Fruit fly (Drosophila melanogaster) whole organism, pupa: ENCODE data around the gene Sirt6.
A peak's percentile ranks its signal among the peaks of the same experiment; 100 is the strongest.

Experiments used
- CG10348 ChIP-seq: fragments of 200-800 bp; sonication (Bioruptor generic); IDR thresholded peaks from 2 replicates; pipeline ENCODE4 v1.3.6; 2022; ENCODE audit warnings: missing biosample characterization, missing genetic modification characterization
- CG12605 ChIP-seq: fragments of 200-800 bp; sonication (Bioruptor generic); IDR thresholded peaks from 2 replicates; pipeline ENCODE4 v1.3.6; 2022; ENCODE audit warnings: missing biosample characterization, missing genetic modification characterization
- CG13204 ChIP-seq: fragments of 200-800 bp; sonication (Bioruptor generic); optimal IDR thresholded peaks from 2 replicates; lab custom pipeline; 2018; ENCODE audit warnings: missing biosample characterization, mild to moderate bottlenecking, missing genetic modification characterization, moderate library complexity
- CG14655 ChIP-seq: fragments of 200-800 bp; sonication (Bioruptor generic); optimal IDR thresholded peaks from 3 replicates; lab custom pipeline; 2017; ENCODE audit warnings: mild to moderate bottlenecking, missing biosample characterization, missing genetic modification reagents, missing genetic modification characterization
- CG15710 ChIP-seq: fragments of 200-800 bp; sonication (Bioruptor generic); optimal IDR thresholded peaks from 2 replicates; lab custom pipeline; 2018; ENCODE audit warnings: missing biosample characterization, mild to moderate bottlenecking, missing genetic modification characterization, moderate library complexity
- CG17806 ChIP-seq: fragments of 200-800 bp; sonication (Bioruptor generic); optimal IDR thresholded peaks from 2 replicates; lab custom pipeline; 2018; ENCODE audit warnings: missing biosample characterization, mild to moderate bottlenecking, missing genetic modification characterization, moderate library complexity
- CG32121 ChIP-seq: fragments of 200-800 bp; sonication (Bioruptor generic); IDR thresholded peaks from 2 replicates; pipeline ENCODE4 v1.3.6; 2022; ENCODE audit warnings: missing biosample characterization, missing genetic modification characterization
- CG34367 ChIP-seq: fragments of 200-800 bp; sonication (Bioruptor generic); optimal IDR thresholded peaks from 2 replicates; lab custom pipeline; 2018; ENCODE audit warnings: missing biosample characterization, mild to moderate bottlenecking, missing genetic modification characterization
- CG4496 ChIP-seq: fragments of 200-800 bp; sonication (Bioruptor generic); IDR thresholded peaks from 3 replicates; pipeline ENCODE4 v1.3.6; 2022; ENCODE audit warnings: missing biosample characterization, missing genetic modification characterization
- CG8159 ChIP-seq: fragments of 200-800 bp; sonication (Bioruptor generic); optimal IDR thresholded peaks from 3 replicates; lab custom pipeline; 2018; ENCODE audit warnings: missing biosample characterization, mild to moderate bottlenecking, missing genetic modification characterization, moderate library complexity
- CG8301 ChIP-seq: fragments of 200-800 bp; sonication (Bioruptor generic); optimal IDR thresholded peaks from 2 replicates; lab custom pipeline; 2018; ENCODE audit warnings: missing biosample characterization, mild to moderate bottlenecking, missing genetic modification characterization
- CG9948 ChIP-seq: fragments of 200-800 bp; sonication (Bioruptor generic); optimal IDR thresholded peaks from 2 replicates; lab custom pipeline; 2018; ENCODE audit warnings: missing biosample characterization, mild to moderate bottlenecking, missing genetic modification characterization, moderate library complexity
- D1 ChIP-seq: fragments of 200-800 bp; sonication (Bioruptor generic); optimal IDR thresholded peaks from 2 replicates; lab custom pipeline; 2018; ENCODE audit warnings: missing biosample characterization, mild to moderate bottlenecking, missing genetic modification characterization, moderate library complexity
- EcR ChIP-seq: fragments of 200-800 bp; sonication (Bioruptor generic); optimal IDR thresholded peaks from 3 replicates; lab custom pipeline; 2019; ENCODE audit warnings: missing biosample characterization, missing genetic modification characterization, mild to moderate bottlenecking, moderate library complexity, missing genetic modification reagents
- Ets98B ChIP-seq: fragments of 200-800 bp; sonication (Bioruptor generic); IDR thresholded peaks from 2 replicates; pipeline ENCODE4 v1.3.6; 2022; ENCODE audit warnings: missing biosample characterization, missing genetic modification characterization
- Pif1A ChIP-seq: fragments of 200-800 bp; sonication (Bioruptor generic); optimal IDR thresholded peaks from 3 replicates; lab custom pipeline; 2016; ENCODE audit warnings: missing biosample characterization, missing genetic modification characterization
- Pif1B ChIP-seq: fragments of 200-800 bp; sonication (Bioruptor generic); optimal IDR thresholded peaks from 3 replicates; lab custom pipeline; 2016; ENCODE audit warnings: missing biosample characterization, missing genetic modification characterization
- Snoo ChIP-seq: fragments of 200-800 bp; sonication (Bioruptor generic); optimal IDR thresholded peaks from 3 replicates; lab custom pipeline; 2017; ENCODE audit warnings: missing biosample characterization, mild to moderate bottlenecking, missing genetic modification characterization, inconsistent platforms
- fd96Ca ChIP-seq: fragments of 200-800 bp; sonication (Bioruptor generic); IDR thresholded peaks from 3 replicates; pipeline ENCODE4 v1.3.6; 2022; ENCODE audit warnings: missing biosample characterization, missing genetic modification characterization
- gl ChIP-seq: fragments of 200-800 bp; sonication (Bioruptor generic); optimal IDR thresholded peaks from 2 replicates; lab custom pipeline; 2018; ENCODE audit warnings: missing biosample characterization, mild to moderate bottlenecking, missing genetic modification characterization
- rn ChIP-seq: fragments of 200-800 bp; sonication (Bioruptor generic); IDR thresholded peaks from 2 replicates; pipeline ENCODE4 v1.3.6; 2022; ENCODE audit warnings: missing biosample characterization, missing genetic modification characterization

The Sirt6 gene

DNA sequence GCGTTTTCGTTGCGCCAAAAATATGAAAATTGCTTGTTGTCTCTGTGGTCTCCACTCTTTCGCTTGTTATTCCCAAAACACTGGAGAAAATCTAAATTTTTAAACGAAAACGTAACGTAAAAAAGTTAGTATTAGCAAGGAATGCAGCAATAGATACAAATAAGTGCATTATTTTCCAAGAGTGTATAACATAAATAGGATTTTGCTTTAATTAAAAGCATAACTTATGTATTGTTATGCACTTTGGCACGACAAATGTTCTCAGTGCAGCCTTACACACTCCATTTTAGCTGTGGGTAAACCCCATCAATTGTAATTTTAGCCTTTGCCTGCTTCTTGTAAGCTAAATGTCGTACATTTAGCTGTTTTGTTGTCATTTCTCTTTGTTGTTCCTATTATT is 14.4 kb upstream of the Sirt6 start:
- TF ChIP-seq Snoo (no peak), CG17806 (tag; lab: Kevin White, UChicago) (peak; percentile 11), Ets98B (GFP tag; lab: Robert Waterston, UW) (0 out of 2 replicates have a peak, but pooled peaks have one; percentile 12), CG4496 (GFP tag; lab: Robert Waterston, UW) (peak; percentile 42; the same call in 1 of the 3 replicates), CG8301 (tag; lab: Kevin White, UChicago) (peak; percentile 48), CG14655 (GFP tag; lab: Kevin White, UChicago) (peak; percentile 37), CG15710 (tag; lab: Kevin White, UChicago) (no peak), fd96Ca (GFP tag; lab: Robert Waterston, UW) (no peak), CG9948 (tag; lab: Kevin White, UChicago) (no peak), CG8159 (tag; lab: Kevin White, UChicago) (peak; percentile 30), CG10348 (GFP tag; lab: Robert Waterston, UW) (no peak), gl (tag; lab: Kevin White, UChicago) (no peak)

DNA sequence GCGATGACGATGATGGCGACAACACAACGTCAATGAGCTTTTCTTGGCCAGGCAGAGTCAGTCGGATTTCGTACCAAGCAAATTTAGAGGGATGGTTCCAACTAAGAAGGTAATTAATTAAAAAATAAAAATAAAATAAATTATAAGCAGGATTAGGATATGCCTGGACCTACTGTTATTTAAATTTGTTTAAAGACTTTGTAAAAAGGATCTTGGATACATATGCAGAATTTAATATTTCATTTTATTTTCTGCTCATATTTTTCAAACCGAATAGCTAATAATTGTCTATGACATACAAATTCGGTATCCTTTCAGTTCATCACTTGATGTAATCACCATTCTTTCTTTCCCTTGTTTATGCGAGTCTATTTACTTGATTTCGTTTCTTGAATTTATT is 13.2 kb upstream of the Sirt6 start:
- TF ChIP-seq fd96Ca (GFP tag; lab: Robert Waterston, UW) (no peak), Ets98B (GFP tag; lab: Robert Waterston, UW) (no peak), Pif1B (GFP tag; lab: Kevin White, UChicago) (no peak), CG13204 (GFP tag; lab: Kevin White, UChicago) (no peak), CG34367 (tag; lab: Kevin White, UChicago) (no peak), CG12605 (GFP tag; lab: Robert Waterston, UW) (no peak), CG8159 (tag; lab: Kevin White, UChicago) (no peak), CG14655 (GFP tag; lab: Kevin White, UChicago) (no peak), Pif1A (GFP tag; lab: Kevin White, UChicago) (no peak), CG9948 (tag; lab: Kevin White, UChicago) (no peak), EcR (GFP tag; lab: Kevin White, UChicago) (no peak), CG17806 (tag; lab: Kevin White, UChicago) (no peak), CG8301 (tag; lab: Kevin White, UChicago) (no peak)

DNA sequence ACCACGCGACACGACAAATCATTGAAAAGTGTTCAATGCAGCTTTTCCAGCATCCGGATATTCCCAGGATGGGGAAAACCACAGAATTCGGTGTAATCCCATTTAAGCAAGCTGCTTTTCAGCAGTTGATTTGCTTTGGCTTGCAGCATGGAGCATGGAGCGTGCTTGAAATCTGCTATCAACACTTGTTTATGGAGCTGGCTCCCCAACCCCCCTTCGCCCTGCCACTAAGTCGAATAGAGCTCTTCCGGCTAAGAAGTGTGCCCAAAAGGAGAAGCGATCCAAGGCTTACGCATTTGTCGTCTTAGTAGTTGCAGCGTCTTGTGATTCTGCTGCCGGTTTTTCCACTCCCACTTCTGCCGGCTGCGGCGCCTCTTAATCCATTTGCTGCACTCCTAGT is 12.7 kb upstream of the Sirt6 start:
- TF ChIP-seq CG10348 (GFP tag; lab: Robert Waterston, UW) (no peak), CG17806 (tag; lab: Kevin White, UChicago) (no peak), D1 (tag; lab: Kevin White, UChicago) (no peak), CG4496 (GFP tag; lab: Robert Waterston, UW) (no peak), CG15710 (tag; lab: Kevin White, UChicago) (no peak), CG8159 (tag; lab: Kevin White, UChicago) (no peak), CG14655 (GFP tag; lab: Kevin White, UChicago) (no peak), CG8301 (tag; lab: Kevin White, UChicago) (no peak), Ets98B (GFP tag; lab: Robert Waterston, UW) (no peak), Snoo (no peak), gl (tag; lab: Kevin White, UChicago) (no peak), EcR (GFP tag; lab: Kevin White, UChicago) (no peak), CG9948 (tag; lab: Kevin White, UChicago) (no peak)
- TF ChIP-seq, all 21 proteins: peak for 0

DNA sequence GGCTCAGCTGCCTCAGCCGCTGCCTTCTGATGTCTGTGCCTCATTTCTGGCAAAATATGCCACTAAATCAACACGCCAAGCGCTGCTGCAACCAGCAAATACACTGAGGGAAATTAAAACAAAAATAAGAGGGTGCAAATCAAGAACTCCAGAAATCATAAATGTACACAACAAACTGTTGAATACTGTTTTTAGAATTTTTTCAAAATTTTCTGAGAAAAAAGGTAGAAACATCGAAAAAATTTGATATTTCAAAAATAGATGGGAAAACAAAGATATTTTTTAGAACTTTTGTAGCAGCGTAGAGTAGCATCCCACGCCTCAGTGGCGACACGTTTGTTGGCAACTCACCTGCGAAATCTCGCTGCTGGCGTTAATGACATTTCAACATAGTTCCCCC is 11.0 kb upstream of the Sirt6 start:
- peak; percentile 19 for TF ChIP-seq CG8301 (tag; lab: Kevin White, UChicago)
- TF ChIP-seq CG4496 (GFP tag; lab: Robert Waterston, UW): peak; percentile 63; the same call in 1 of the 3 replicates
- TF ChIP-seq Pif1B (GFP tag; lab: Kevin White, UChicago): no peak
- TF ChIP-seq fd96Ca (GFP tag; lab: Robert Waterston, UW): peak; percentile 58; the same call in 1 of the 3 replicates
- TF ChIP-seq Pif1A (GFP tag; lab: Kevin White, UChicago): no peak
- TF ChIP-seq Ets98B (GFP tag; lab: Robert Waterston, UW): peak; percentile 46; the same call in 1 of the 2 replicates
- peak; percentile 74 for TF ChIP-seq CG32121 (GFP tag; lab: Robert Waterston, UW)

DNA sequence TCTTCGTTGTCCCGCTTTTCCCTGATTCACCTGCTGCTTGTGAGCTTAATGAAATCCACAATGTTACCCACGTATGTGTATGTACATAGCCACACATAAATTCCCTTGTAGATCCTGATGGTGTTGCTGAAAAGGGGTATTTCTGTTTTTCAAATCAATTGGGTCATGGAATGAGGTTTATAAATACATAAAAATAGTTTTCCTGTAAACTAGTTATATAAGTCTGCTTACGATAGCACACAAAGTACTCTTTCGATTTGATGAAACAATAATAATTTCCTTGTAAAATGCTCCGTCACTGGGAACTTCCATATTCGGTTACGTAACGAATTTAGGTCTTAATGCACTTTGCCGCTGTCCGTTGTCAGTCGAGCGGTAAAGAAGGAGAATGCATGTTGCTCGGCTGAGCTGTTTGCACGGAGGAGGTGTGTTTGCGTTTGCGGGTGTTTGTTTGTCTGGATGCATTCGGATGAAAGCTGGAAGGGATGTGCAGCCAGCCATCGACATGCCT is 8.3 kb upstream of the Sirt6 start:
- no peak for TF ChIP-seq CG13204 (GFP tag; lab: Kevin White, UChicago)
- no peak for TF ChIP-seq rn
- TF ChIP-seq CG34367 (tag; lab: Kevin White, UChicago): peak; percentile 9
- peak; percentile 9; the same call in 1 of the 2 replicates for TF ChIP-seq CG32121 (GFP tag; lab: Robert Waterston, UW)
- peak; percentile 56 for TF ChIP-seq CG8159 (tag; lab: Kevin White, UChicago)
- no peak for TF ChIP-seq gl (tag; lab: Kevin White, UChicago)
- no peak for TF ChIP-seq CG8301 (tag; lab: Kevin White, UChicago)
- peak; percentile 23 for TF ChIP-seq CG9948 (tag; lab: Kevin White, UChicago)
- TF ChIP-seq CG4496 (GFP tag; lab: Robert Waterston, UW): peak; percentile 17; the same call in 1 of the 3 replicates
- TF ChIP-seq EcR (GFP tag; lab: Kevin White, UChicago): no peak
- TF ChIP-seq Ets98B (GFP tag; lab: Robert Waterston, UW): no peak
- TF ChIP-seq fd96Ca (GFP tag; lab: Robert Waterston, UW): no peak
- TF ChIP-seq Pif1A (GFP tag; lab: Kevin White, UChicago): peak; percentile 6
- peak; percentile 46 for TF ChIP-seq CG15710 (tag; lab: Kevin White, UChicago)
- peak; percentile 34 for TF ChIP-seq CG14655 (GFP tag; lab: Kevin White, UChicago)
- TF ChIP-seq CG17806 (tag; lab: Kevin White, UChicago): peak; percentile 51
- no peak for TF ChIP-seq CG12605 (GFP tag; lab: Robert Waterston, UW)
- no peak for TF ChIP-seq Snoo
- TF ChIP-seq CG10348 (GFP tag; lab: Robert Waterston, UW): no peak
- no peak for TF ChIP-seq Pif1B (GFP tag; lab: Kevin White, UChicago)
